Worm (Caenorhabditis elegans) whole organism, young adult: ENCODE results near the gene aak-1.

Experiments
- B0336.3 ChIP-seq: fragments of 200-800 bp; sonication (Bioruptor generic); IDR thresholded peaks from 2 replicates; pipeline ENCODE4 v1.3.6; 2022; ENCODE audit warnings: missing genetic modification characterization, missing compliant biosample characterization
- ama-1 ChIP-seq, 3 experiments: fragments of 150-350 bp in 1 of 3; sonication (generic microtip) in 2 of 3; optimal IDR thresholded peaks; 2 replicates each; lab custom pipeline; 2014 to 2018; ENCODE audit warnings: missing biosample characterization in 2 of 3, missing genetic modification characterization in 2 of 3, missing genetic modification reagents in 2 of 3
- athp-1 ChIP-seq: sonication (generic microtip); optimal IDR thresholded peaks from 2 replicates; lab custom pipeline; 2017; ENCODE audit warnings: mild to moderate bottlenecking, missing genetic modification characterization, missing compliant biosample characterization
- attf-6 ChIP-seq: fragments of 200-800 bp; sonication (Bioruptor generic); IDR thresholded peaks from 2 replicates; pipeline ENCODE4 v1.3.6; 2022; ENCODE audit warnings: missing genetic modification reagents, missing genetic modification characterization, missing compliant biosample characterization
- ekl-4 ChIP-seq: fragments of 200-800 bp; sonication (Bioruptor generic); IDR thresholded peaks from 2 replicates; pipeline ENCODE4 v1.3.6; 2022; ENCODE audit warnings: missing genetic modification reagents, missing genetic modification characterization, missing compliant biosample characterization
- him-1 ChIP-seq: sonication (generic microtip); optimal IDR thresholded peaks from 2 replicates; lab custom pipeline; 2016; ENCODE audit warnings: missing genotype, missing genetic modification reagents, missing genetic modification characterization, missing compliant biosample characterization
- pha-4 ChIP-seq: fragments of 150-350 bp; sonication (generic microtip); optimal IDR thresholded peaks from 2 replicates; lab custom pipeline; 2014; ENCODE audit warnings: missing biosample characterization, missing genetic modification reagents, missing genetic modification characterization

DNA sequence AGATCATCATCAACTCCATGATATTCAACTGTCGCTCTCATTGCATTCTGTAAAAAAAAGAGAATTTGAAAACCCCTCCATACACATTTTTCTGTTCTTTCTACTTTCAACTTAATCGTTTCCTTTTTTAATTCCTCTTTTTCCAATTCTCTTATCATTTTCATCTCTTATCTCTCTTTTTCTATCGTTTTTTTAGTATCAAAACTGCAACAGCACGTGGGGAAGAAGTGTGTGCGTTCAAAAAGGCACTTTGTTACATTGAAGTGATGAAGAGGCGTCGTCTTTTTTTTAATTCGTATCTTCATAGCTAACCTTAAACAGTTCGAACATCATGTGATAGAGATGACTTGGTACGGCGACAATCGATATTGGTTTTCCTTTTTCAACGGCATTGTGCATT lies 21.8 kb downstream of the aak-1 start:
- no peak for TF ChIP-seq attf-6 (GFP tag; lab: Robert Waterston, UW)
- TF ChIP-seq pha-4 (tag; lab: Kevin White, UChicago): no peak
- TF ChIP-seq ama-1 (optimal IDR thresholded peaks at IDR 0.05; lab: Kevin White, UChicago): no peak
- TF ChIP-seq ama-1 (GFP tag; optimal IDR thresholded peaks at IDR 0.05; lab: Kevin White, UChicago): no peak
- TF ChIP-seq ekl-4 (GFP tag; lab: Robert Waterston, UW): 0 out of 2 replicates have a peak, but pooled peaks have one; percentile 28
- no peak for TF ChIP-seq him-1 (tag; lab: Kevin White, UChicago)
- no peak for TF ChIP-seq B0336.3 (GFP tag; lab: Robert Waterston, UW)
- TF ChIP-seq athp-1 (tag; lab: Kevin White, UChicago): no peak
